Fruit fly (Drosophila melanogaster) whole organism, adult: ENCODE measurements around the gene CG9586.

Experiments used
- CG11617 ChIP-seq: fragments of 200-800 bp; sonication (Bioruptor generic); optimal IDR thresholded peaks from 2 replicates; lab custom pipeline; 2017; ENCODE audit warnings: mild to moderate bottlenecking, missing biosample characterization, missing genetic modification reagents, missing genetic modification characterization
- CG12768 ChIP-seq: fragments of 200-800 bp; sonication (Bioruptor generic); optimal IDR thresholded peaks from 2 replicates; lab custom pipeline; 2017; ENCODE audit warnings: missing biosample characterization, missing genetic modification characterization, mild to moderate bottlenecking, moderate library complexity, missing genetic modification reagents
- CG14711 ChIP-seq: fragments of 200-800 bp; sonication (Bioruptor generic); optimal IDR thresholded peaks from 2 replicates; lab custom pipeline; 2018; ENCODE audit warnings: missing biosample characterization, mild to moderate bottlenecking, missing genetic modification characterization, moderate library complexity
- CG1620 ChIP-seq: fragments of 200-800 bp; sonication (Bioruptor generic); optimal IDR thresholded peaks from 2 replicates; lab custom pipeline; 2016; ENCODE audit warnings: missing biosample characterization, missing genetic modification characterization
- CG33017 ChIP-seq: fragments of 200-800 bp; sonication (Bioruptor generic); optimal IDR thresholded peaks from 2 replicates; lab custom pipeline; 2018; ENCODE audit warnings: missing biosample characterization, mild to moderate bottlenecking, missing genetic modification characterization, moderate library complexity
- CG5204 ChIP-seq: fragments of 200-800 bp; sonication (Bioruptor generic); optimal IDR thresholded peaks from 2 replicates; lab custom pipeline; 2016; ENCODE audit warnings: missing biosample characterization, missing genetic modification characterization
- CG7045 ChIP-seq: fragments of 200-800 bp; sonication (Bioruptor generic); optimal IDR thresholded peaks from 2 replicates; lab custom pipeline; 2017; ENCODE audit warnings: missing biosample characterization, mild to moderate bottlenecking, missing genetic modification characterization
- CG7101 ChIP-seq: fragments of 200-800 bp; sonication (Bioruptor generic); optimal IDR thresholded peaks from 2 replicates; lab custom pipeline; 2018; ENCODE audit warnings: missing biosample characterization, mild to moderate bottlenecking, missing genetic modification characterization, moderate library complexity
- Clk ChIP-seq: fragments of 200-800 bp; sonication (Bioruptor generic); optimal IDR thresholded peaks from 2 replicates; lab custom pipeline; 2017; ENCODE audit warnings: missing biosample characterization, missing genetic modification characterization
- Crg-1 ChIP-seq: fragments of 200-800 bp; sonication (Bioruptor generic); optimal IDR thresholded peaks from 2 replicates; lab custom pipeline; 2016; ENCODE audit warnings: missing biosample characterization, missing genetic modification characterization
- Hr96 ChIP-seq: fragments of 200-800 bp; sonication (Bioruptor generic); optimal IDR thresholded peaks from 2 replicates; lab custom pipeline; 2016; ENCODE audit warnings: missing biosample characterization, missing genetic modification characterization
- Mnt ChIP-seq: fragments of 200-800 bp; sonication (Bioruptor generic); optimal IDR thresholded peaks from 2 replicates; lab custom pipeline; 2016; ENCODE audit warnings: missing biosample characterization, mild to moderate bottlenecking, missing genetic modification characterization
- bab1 ChIP-seq: fragments of 200-800 bp; sonication (Bioruptor generic); optimal IDR thresholded peaks from 3 replicates; lab custom pipeline; 2019; ENCODE audit warnings: missing biosample characterization, mild to moderate bottlenecking, missing genetic modification characterization, moderate library complexity
- cic ChIP-seq: fragments of 200-800 bp; sonication (Bioruptor generic); optimal IDR thresholded peaks from 2 replicates; lab custom pipeline; 2017; ENCODE audit warnings: missing biosample characterization, mild to moderate bottlenecking, missing genetic modification characterization, moderate library complexity
- cnc ChIP-seq, 2 experiments: fragments of >200 bp; optimal IDR thresholded peaks; 2 replicates each; lab custom pipeline; 2017
- kay ChIP-seq: fragments of 200-800 bp; sonication (Bioruptor generic); peaks from one replicate; lab custom pipeline; 2016; ENCODE audit warnings: missing biosample characterization, missing genetic modification characterization, borderline replicate concordance
- ovo ChIP-seq: fragments of 200-800 bp; sonication (Bioruptor generic); optimal IDR thresholded peaks from 2 replicates; lab custom pipeline; 2016; ENCODE audit warnings: missing biosample characterization, missing genetic modification characterization
- pad ChIP-seq: fragments of 200-800 bp; sonication (Bioruptor generic); optimal IDR thresholded peaks from 3 replicates; lab custom pipeline; 2017; ENCODE audit warnings: missing biosample characterization, missing genetic modification characterization, mild to moderate bottlenecking, moderate library complexity, missing genetic modification reagents
- tj ChIP-seq: fragments of 200-800 bp; sonication (Bioruptor generic); optimal IDR thresholded peaks from 3 replicates; lab custom pipeline; 2017; ENCODE audit warnings: missing biosample characterization, mild to moderate bottlenecking, missing genetic modification characterization, moderate library complexity
- toe ChIP-seq: fragments of 200-800 bp; sonication (Bioruptor generic); optimal IDR thresholded peaks from 2 replicates; lab custom pipeline; 2016; ENCODE audit warnings: missing biosample characterization, missing genetic modification characterization

Gene CG9586

dm6 chr2L:9158341-9158740 is 8.0 kb downstream of the CG9586 start:
- TF ChIP-seq cic, result no peak
- no peak for TF ChIP-seq kay
- no peak for TF ChIP-seq Crg-1 (GFP tag; lab: Kevin White, UChicago)
- no peak for TF ChIP-seq CG7045
- no peak for TF ChIP-seq CG12768
- no peak for TF ChIP-seq bab1 (GFP tag; lab: Kevin White, UChicago)
- TF ChIP-seq CG5204, result no peak
- TF ChIP-seq Hr96 (GFP tag; lab: Kevin White, UChicago), result no peak

dm6 chr2L:9157770-9158169 is 8.5 kb downstream of the CG9586 start:
- TF ChIP-seq Mnt (GFP tag; lab: Kevin White, UChicago) (no peak), CG1620 (no peak), kay (peak; percentile 96), cic (no peak)

- TF ChIP-seq CG11617 (GFP tag; lab: Kevin White, UChicago) (no peak), pad (GFP tag; lab: Kevin White, UChicago) (no peak), CG7045 (no peak), CG7101 (tag; lab: Kevin White, UChicago) (no peak), CG1620 (no peak), toe (GFP tag; lab: Kevin White, UChicago) (no peak), CG5204 (no peak), Crg-1 (GFP tag; lab: Kevin White, UChicago) (no peak), cic (no peak), Hr96 (GFP tag; lab: Kevin White, UChicago) (no peak), bab1 (GFP tag; lab: Kevin White, UChicago) (no peak), Clk (GFP tag; lab: Kevin White, UChicago) (no peak), CG12768 (no peak), CG14711 (tag; lab: Kevin White, UChicago) (no peak), tj (GFP tag; lab: Kevin White, UChicago) (no peak), ovo (GFP tag; lab: Kevin White, UChicago) (no peak), CG33017 (no peak), cnc (optimal IDR thresholded peaks at IDR 0.05; lab: Kevin White, UChicago) (no peak), kay (no peak), Mnt (GFP tag; lab: Kevin White, UChicago) (no peak)
Measured at dm6 chr2L:9150805-9151204, 15.5 kb downstream of the CG9586 start.

- TF ChIP-seq ovo (GFP tag; lab: Kevin White, UChicago), result no peak
Measured at dm6 chr2L:9150112-9150511, 16.2 kb downstream of the CG9586 start.

- TF ChIP-seq CG5204 (no peak), pad (GFP tag; lab: Kevin White, UChicago) (no peak), Mnt (GFP tag; lab: Kevin White, UChicago) (no peak), kay (no peak), CG14711 (tag; lab: Kevin White, UChicago) (no peak), tj (GFP tag; lab: Kevin White, UChicago) (no peak), toe (GFP tag; lab: Kevin White, UChicago) (no peak), CG7045 (no peak), Clk (GFP tag; lab: Kevin White, UChicago) (no peak), ovo (GFP tag; lab: Kevin White, UChicago) (no peak), Crg-1 (GFP tag; lab: Kevin White, UChicago) (no peak), bab1 (GFP tag; lab: Kevin White, UChicago) (no peak), CG1620 (no peak)
Measured at dm6 chr2L:9149426-9149825, 16.9 kb downstream of the CG9586 start.

- TF ChIP-seq CG33017, result no peak
- no peak for TF ChIP-seq CG5204
- TF ChIP-seq Hr96 (GFP tag; lab: Kevin White, UChicago), result no peak
- TF ChIP-seq CG11617 (GFP tag; lab: Kevin White, UChicago), result no peak
- TF ChIP-seq CG7101 (tag; lab: Kevin White, UChicago), result no peak
- no peak for TF ChIP-seq CG7045
Measured at dm6 chr2L:9148133-9148532, 18.2 kb downstream of the CG9586 start.

dm6 chr2L:9146270-9146975 is 19.9 kb downstream of the CG9586 start:
- no peak for TF ChIP-seq CG7045
- TF ChIP-seq Crg-1 (GFP tag; lab: Kevin White, UChicago), result no peak
- TF ChIP-seq CG33017, result no peak
- no peak for TF ChIP-seq toe (GFP tag; lab: Kevin White, UChicago)
- TF ChIP-seq kay, result no peak
- TF ChIP-seq Mnt (GFP tag; lab: Kevin White, UChicago), result no peak
- TF ChIP-seq Clk (GFP tag; lab: Kevin White, UChicago), result no peak
- no peak for TF ChIP-seq pad (GFP tag; lab: Kevin White, UChicago)

dm6 chr2L:9145761-9146160 is 20.6 kb downstream of the CG9586 start:
- TF ChIP-seq Hr96 (GFP tag; lab: Kevin White, UChicago) (no peak), CG1620 (no peak), bab1 (GFP tag; lab: Kevin White, UChicago) (no peak), Crg-1 (GFP tag; lab: Kevin White, UChicago) (no peak)
